Fruit fly (Drosophila melanogaster) ovary, adult (tissue): ENCODE measurements around the gene bru3.

ENCODE experiments used
- CG17801 ChIP-seq: fragments of 200-800 bp; optimal IDR thresholded peaks from 2 replicates; lab custom pipeline; 2019; ENCODE audit warnings: missing biosample characterization, mild to moderate bottlenecking, missing genetic modification characterization, moderate library complexity; ENCODE audit not compliant: partially characterized antibody

bru3 gene

DNA sequence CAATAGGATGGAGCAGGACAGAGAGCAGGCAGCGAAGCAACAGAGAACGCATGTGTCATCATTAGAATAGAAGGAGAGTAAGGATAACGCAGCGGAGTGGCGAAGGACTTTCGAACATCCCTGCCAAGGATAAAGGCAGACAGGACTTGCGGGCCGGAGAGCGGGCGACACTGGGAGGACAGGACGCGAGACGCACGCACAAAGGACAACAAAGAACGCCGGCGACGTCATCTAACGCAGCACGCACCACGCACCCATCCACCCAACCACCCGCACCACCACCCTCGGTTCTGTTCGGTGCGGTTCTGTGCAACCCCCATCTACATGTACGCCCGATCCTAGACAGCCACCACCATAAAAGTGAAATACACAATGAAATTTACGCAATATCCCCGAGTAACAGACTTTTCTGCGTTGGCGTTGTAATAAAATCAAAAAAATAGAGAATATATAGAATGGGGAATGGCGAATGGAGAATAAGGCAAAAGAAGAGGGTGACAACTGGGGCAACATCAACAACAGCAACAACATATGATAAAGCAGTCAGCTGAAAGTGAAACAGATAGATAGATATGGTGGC, 140.5 kb downstream of the bru3 start:
- no peak for TF ChIP-seq CG17801 (GFP tag; lab: Kevin White, UChicago)

DNA sequence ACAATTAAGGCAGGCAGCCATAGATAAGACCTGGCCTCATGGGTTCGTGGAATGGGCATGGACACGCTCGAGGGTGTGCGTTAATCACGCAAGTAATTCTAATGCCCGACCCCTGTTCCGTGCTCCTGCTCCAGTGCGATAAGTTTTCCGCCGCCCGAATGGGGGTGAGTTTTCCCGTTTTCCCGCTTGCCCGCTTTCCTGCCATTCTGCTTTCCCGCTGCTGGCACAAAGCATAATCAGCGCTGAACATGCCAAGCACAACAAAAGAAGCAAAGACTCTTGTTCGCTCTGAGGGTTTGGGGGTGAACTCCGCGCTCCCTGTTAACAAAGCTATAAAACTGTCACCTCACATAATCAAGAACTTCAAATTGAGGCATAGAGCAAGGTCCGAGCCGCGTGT, 142.6 kb downstream of the bru3 start:
- no peak for TF ChIP-seq CG17801 (GFP tag; lab: Kevin White, UChicago)

DNA sequence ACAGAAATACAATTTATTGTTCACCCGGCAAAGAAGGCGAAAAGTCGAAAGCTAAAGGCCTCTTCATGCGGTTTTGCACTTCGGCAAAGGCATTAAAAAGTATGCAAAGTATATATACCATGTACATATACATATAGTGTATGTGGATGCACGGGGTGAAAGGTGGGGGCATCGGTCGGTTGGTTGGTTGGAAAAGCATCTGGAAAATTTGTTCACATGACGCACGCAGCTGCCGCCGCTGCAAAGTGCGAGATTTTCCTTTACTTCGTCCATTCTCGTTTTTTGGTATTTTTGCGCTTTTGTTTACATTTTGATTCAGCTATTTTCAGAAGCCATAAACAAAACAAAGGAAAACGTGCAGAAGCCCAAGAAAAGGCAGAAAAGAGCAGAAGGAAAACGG, 143.2 kb downstream of the bru3 start:
- no peak for TF ChIP-seq CG17801 (GFP tag; lab: Kevin White, UChicago)

DNA sequence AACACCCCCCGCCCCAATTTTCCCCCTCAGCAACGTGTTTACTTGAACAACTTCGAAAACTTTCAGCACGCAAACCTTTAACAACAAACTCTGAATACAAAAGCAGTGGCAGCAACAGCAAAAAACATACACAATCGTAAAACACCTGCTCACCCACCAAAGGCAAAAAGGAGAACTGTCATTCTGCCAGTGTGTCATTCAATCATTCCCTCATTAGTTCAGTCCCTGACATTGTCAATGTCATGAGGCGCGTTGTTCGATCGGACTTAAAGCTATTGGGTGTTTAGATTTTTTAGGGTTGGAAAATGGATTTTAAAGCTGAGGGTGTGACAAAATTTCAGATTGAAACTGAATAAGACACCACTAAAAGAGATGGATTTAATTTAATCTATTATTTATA, 144.5 kb downstream of the bru3 start:
- TF ChIP-seq CG17801 (GFP tag; lab: Kevin White, UChicago), result no peak

DNA sequence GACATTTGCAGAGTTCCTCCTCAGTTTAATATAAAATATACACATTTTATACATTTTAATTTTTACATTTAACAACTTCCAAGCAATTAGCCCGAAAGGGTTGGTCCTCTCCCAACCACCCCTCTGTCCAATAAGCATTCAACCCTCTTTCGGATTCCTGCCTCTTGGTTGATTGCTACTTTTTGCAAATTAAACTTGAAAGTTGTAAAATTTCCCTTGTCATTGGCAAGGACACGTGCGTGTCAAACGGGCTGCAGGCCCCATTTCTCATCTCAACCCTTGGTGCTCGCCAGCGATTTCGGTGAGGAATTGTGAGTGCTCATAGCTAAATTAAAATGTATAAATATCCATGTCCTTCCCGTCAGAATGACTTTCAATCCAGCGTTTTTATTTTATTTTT, 155.2 kb downstream of the bru3 start:
- TF ChIP-seq CG17801 (GFP tag; lab: Kevin White, UChicago), result no peak

DNA sequence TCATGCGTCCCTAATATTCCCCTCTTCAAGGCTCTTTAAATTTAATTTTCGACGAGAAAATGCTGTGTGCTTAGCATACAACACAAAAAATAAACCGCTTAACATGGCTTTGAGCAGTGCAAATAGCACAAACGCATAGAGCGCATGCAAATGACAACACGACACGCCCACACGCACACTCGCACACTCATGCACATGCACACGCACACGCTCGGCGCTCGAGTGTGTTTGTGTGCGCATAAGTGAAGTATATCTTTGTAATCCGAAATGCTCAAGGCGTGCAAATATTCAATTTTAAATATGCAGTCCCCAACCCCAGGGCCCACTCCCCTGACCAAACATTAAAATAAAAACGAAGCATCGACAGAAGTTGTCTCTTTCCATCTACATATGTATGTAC, 157.2 kb downstream of the bru3 start:
- no peak for TF ChIP-seq CG17801 (GFP tag; lab: Kevin White, UChicago)

DNA sequence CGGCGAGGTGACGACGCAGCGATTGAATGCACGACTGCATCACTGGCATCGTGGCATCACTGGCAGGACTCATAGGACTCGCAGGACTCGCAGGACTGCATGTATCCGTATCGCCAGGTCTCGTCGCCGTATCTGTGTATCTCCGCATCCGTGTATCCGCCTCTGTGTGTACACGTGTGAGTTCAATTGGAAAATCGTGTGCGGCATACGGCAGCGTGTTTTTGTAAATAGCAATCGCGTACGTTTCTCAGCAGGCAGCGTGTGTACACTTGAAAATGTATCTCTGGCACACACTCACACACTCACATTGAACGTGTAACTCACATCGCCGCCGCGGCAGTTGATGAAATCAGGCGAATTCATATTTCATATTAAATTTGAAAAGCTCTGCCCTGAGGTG, 157.9 kb downstream of the bru3 start:
- no peak for TF ChIP-seq CG17801 (GFP tag; lab: Kevin White, UChicago)

DNA sequence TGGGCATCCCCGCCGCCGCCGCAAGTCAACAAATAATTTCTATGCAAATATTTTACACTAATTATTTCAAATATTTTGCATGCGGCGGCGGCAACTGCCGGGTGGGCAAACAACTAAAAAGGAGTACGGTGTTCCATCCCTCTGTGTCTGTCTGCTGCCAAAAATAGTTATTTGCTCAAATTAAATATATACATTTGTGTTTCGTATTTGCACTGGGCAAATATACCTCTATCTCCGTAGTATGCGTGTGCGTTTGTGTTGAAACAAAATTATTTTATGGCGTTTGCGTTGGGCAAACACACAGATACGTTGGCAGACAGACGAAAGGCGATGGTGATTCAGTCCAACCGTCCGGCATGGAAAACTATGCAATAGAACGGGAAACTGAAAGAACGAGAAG, 180.4 kb downstream of the bru3 start:
- TF ChIP-seq CG17801 (GFP tag; lab: Kevin White, UChicago), result no peak

DNA sequence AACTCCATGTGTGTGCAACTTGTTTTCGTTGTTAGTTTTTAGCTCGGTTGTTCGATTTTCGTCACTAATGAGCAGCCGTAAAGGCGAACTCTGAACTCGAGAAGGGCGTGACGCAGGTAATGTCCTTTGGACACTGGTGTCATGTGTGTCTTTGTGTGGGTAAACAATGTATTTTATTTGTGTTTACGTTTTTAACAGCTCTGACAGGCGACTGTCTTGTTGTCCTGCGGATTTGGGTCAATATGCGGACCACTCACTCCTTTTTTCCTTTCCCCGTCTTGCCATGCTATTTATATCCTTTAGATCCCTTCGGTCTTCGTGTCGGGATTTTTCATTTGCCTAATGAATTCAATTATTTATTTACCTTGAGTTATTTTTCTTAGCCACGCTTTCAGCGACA, 188.1 kb downstream of the bru3 start:
- no peak for TF ChIP-seq CG17801 (GFP tag; lab: Kevin White, UChicago)

DNA sequence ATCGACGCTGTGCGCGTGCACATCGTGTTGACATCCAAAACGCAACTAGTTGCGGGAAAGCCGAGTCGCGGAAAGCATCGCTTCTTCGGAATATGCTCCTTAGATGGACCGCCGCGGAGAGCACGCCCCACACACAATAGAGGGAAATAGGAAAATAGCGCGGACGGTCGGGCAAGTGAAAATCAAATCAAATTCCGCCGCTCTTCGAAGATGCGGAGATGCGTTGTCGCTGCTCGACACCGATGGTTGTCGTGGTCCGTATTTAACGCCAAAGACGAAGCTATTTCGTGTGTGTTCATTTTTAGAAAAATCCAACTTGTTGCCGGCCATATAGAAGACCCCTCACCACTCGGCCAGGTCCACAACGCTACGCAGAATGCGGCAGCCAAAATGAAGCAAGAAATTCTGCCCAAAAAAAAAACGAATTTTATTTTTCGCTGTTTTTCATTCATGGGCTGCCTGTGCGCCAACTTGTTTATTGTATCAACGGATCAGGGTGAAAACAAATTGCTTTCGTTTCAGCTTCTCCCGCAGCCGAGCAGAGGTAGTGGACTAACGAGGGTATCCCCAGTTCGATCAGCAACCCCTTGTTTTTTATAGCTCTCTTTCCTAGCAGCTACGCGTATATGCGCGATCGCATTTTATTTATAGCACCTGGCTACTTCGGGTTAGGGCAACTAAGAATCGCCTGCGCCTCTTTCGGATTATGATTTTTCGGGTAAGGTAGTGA, 283.5 kb downstream of the bru3 start, which contains the start of gene CG10710:
CG10710 (minus strand) TSS at position 51 of the 730 bp plus-strand sequence.
- TF ChIP-seq CG17801 (GFP tag; lab: Kevin White, UChicago), result no peak

DNA sequence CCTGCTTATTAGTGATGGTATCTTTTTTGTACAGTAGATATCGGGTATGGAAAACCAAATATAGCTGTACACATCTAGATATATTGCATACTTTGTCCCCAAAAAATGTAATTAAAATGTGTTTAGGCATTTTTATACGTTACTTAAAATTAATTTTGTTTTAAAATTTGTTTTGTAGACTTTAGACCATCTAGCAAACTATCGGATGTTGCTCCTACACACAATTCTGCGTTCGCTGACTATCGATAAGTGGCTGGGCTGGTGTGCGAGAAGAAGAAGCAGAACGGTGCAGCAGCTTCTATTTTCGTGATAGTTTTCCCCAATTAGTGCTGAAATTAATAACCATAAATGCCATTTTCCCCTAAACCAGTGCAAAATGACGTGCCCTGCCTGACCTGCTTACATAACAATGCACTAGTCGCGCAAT, 290.1 kb downstream of the bru3 start, which contains the start of the genes Vps36 and Liprin-beta:
Vps36 (minus strand) TSS at position 1 of the 427 bp plus-strand sequence.
Liprin-beta (plus strand) TSS at position 143 of the 427 bp plus-strand sequence.
- TF ChIP-seq CG17801 (GFP tag; lab: Kevin White, UChicago), result peak; percentile 83

DNA sequence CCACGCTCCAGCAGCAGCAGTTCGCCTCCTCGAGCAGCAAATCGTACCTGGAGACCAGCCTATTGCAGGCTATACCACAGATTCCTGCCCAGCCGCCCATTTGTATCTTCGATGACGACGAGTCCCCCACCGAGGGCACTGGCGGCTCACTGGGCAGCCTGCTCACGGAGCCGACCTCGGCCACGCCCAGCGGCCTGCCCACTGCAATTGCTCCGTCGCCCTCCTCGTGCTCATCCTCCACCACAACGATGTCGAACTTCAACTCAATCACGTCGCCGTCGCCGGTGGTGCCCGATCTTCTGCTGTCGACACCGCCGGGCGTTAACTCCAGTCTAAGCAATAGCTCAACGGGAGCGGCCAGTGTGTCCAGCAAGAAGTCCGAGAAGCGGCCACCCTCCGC, 299.6 kb downstream of the bru3 start:
- TF ChIP-seq CG17801 (GFP tag; lab: Kevin White, UChicago), result no peak

DNA sequence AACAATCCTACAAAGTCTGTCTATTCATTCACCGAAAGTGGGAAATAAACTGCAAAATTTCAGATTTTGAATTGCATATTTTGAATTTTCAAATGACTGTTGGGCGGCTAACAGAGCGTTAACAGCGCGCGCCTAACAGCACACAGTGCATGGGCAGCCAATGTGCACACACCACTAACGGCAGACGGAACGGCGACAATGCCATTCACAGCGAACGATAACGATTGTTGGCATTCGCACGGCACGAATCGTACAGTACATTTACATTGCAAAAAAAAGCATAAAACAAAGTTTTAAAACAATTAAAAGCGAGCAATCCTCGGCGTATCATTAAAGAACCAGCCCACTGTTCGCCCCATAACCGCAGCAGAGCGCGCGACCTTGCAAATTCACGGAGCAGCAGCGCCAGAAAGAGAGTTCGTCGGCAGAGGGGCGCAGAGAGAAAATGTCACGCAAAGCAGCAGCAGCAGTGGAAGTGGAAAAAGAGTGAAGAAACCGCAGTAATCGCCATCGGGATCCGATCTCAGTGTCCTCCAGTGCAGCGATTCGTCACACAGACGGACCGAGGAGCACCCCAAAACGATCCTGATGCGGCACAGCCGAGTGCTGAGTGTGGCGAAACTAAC, 300.6 kb downstream of the bru3 start, which contains the start of gene Spt20:
Spt20 (plus strand) TSS at position 224 of the 626 bp plus-strand sequence.
- no peak for TF ChIP-seq CG17801 (GFP tag; lab: Kevin White, UChicago)

DNA sequence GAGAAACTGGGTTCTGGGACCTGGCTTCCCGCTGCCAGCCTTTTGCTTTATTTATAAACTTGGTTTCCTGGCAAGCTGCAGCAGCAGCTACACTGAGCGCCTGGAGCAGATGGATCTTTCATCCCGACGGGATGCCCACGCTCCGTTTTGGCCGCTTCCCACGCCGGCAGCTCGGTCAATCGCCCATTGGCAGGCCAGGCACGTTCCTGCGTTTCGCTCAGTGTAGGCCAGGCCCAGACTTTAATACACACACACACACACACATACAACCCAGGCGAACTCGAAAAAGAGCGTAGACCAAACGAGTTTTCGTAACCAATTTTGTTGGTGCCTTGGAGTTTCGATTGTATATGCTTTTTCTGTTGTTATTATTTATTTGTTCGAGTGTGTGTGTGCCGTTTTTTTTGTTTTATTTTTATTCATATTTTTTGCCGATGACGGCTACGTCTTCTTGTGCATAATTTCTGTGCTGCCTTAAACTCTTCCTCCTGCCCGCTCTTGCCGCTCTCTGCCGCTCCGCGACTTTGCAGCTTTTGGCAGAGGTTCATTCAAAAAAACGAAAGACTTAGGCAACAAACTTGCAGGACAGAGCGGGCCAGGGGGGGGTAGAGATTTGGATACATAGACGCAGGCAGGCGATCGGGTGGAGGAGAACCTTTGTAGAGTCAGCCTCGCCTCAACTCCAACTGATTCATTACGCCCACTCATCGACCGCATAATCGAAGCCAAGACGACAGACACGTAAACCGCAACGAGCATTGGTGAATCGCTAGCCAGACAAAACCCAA, 303.1 kb downstream of the bru3 start:
- no peak for TF ChIP-seq CG17801 (GFP tag; lab: Kevin White, UChicago)

DNA sequence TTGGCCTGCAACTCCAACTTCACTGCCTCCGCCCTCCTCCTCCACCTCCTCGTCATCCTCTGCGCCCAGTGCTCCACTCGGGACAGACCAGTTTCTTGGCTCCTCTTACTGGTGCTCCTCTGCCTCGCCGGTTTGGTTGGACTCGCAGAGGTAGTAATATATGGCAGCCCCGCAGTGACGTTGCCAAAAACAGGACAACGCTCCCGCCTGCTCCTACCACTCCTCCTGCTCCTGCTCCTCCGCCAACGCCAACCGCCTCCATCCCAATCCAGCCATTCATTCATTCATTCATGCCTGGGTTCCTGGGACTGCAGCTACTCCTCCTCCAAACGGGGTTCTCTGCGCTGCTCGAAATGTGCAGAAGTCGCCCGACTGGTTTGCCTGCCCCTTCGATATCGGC, 303.7 kb downstream of the bru3 start:
- TF ChIP-seq CG17801 (GFP tag; lab: Kevin White, UChicago), result no peak
